Worm (Caenorhabditis elegans) whole organism, mixed stage, embryonic: ENCODE measurements around the gene cth-2.

Experiments
- elt-1 ChIP-seq: sonication (generic microtip); optimal IDR thresholded peaks from 2 replicates; lab custom pipeline; 2017; ENCODE audit warnings: missing genetic modification characterization, mild to moderate bottlenecking, missing compliant biosample characterization, antibody characterized with exemption, moderate library complexity, borderline replicate concordance; ENCODE audit not compliant: insufficient read depth
- nhr-28 ChIP-seq: fragments of 150-350 bp; optimal IDR thresholded peaks from 2 replicates; lab custom pipeline; 2014; ENCODE audit warnings: missing biosample characterization, missing genetic modification characterization
- unc-39 ChIP-seq: fragments of 150-350 bp; optimal IDR thresholded peaks from 2 replicates; lab custom pipeline; 2014; ENCODE audit warnings: missing biosample characterization, missing genetic modification characterization
- unc-62 ChIP-seq: fragments of 150-350 bp; optimal IDR thresholded peaks from 2 replicates; lab custom pipeline; 2014; ENCODE audit warnings: missing biosample characterization, missing genetic modification reagents, missing genetic modification characterization
- ztf-11 ChIP-seq: fragments of 150-350 bp; optimal IDR thresholded peaks from 2 replicates; lab custom pipeline; 2014; ENCODE audit warnings: missing biosample characterization, missing genetic modification characterization

DNA sequence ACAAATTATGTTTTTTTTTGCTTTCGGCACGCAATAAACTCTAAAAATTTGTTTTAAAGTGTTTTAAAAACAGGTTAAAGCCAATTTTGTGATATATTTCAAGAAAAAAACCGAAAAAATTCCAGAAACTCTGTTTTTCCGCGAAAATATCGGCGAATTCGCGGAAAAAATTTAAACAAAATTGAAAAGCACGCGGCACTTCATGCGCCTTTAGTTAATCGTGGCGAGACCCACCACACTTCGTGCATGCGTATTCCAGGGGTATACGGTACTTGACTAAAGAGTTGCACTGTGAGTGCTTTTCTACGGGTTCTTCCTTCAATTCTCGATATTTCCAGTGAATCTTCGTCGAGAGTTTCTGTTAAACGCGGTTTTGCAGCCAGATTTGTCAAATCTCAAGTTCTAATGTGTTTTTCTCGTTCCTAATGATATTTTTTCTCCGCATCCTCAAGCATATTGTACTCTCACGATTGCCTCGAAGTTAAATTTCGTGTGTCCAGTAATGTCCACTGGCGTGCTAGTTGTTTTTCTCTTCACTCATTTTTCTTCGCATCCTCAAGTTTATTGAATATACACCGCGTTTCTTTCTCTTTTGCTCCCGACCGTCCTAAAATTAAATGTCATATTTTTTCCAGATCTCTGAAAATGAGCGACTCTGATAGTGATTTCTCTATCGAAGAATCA is 20.0 kb downstream of the cth-2 start, which contains the start of gene cin-4:
- TF ChIP-seq unc-39 (tag; lab: Kevin White, UChicago), result no peak
- TF ChIP-seq elt-1 (tag; lab: Kevin White, UChicago), result no peak
- TF ChIP-seq ztf-11 (tag; lab: Kevin White, UChicago), result no peak
- TF ChIP-seq nhr-28 (tag; lab: Kevin White, UChicago), result no peak
- no peak for TF ChIP-seq unc-62
